Fruit fly (Drosophila melanogaster): ENCODE results near the gene CG34281.

CG34281 gene

dm6 chr3R:17645239-17645638 lies 32.6 kb downstream of the CG34281 start:
- TF ChIP-seq ttk (optimal IDR thresholded peaks at IDR 0.05) (no peak), Myc (optimal IDR thresholded peaks at IDR 0.05) (no peak), Sin3A (optimal IDR thresholded peaks at IDR 0.05) (no peak), h (optimal IDR thresholded peaks at IDR 0.05) (no peak), psq (optimal IDR thresholded peaks at IDR 0.05) (no peak), insv (optimal IDR thresholded peaks at IDR 0.05) (no peak)

DNA sequence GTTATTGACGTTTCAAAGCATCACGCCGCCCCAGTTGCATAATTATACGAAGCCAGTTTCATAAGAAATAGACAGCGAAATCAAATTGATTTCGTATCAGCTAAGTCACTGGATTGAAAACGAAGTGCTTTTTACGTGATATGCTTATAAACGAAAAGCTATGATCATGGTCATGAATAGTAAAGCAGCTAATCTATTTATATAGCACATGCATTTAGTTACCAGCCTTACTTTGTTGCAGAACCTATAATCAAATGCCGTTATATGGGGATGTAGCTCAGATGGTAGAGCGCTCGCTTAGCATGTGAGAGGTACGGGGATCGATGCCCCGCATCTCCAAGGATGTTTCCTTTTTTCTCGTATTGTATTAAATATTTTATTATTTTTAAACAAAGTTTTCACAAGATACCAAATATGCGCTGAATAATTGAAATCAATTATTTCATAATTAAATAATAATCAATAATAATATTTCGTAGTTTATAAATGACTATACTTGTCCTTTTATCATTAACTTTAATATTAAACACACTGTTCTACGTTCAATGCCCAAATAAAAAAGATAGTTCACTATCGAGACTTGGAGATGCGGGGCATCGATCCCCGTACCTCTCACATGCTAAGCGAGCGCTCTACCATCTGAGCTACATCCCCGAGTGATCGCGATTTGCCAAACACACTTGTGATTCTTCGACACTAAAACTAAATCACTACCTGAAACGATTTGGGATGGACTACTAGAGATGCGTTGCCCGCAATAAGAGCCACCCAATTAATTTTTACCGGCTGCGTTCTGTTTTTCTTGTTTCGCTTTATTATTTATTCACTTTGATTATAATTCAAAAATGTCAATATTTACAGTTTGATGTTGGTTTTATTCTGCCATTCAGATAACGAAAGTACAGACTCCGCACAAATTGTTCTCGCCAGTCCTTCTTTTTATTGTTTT lies 33.7 kb downstream of the CG34281 start:
- TF ChIP-seq h (optimal IDR thresholded peaks at IDR 0.05) (no peak), psq (optimal IDR thresholded peaks at IDR 0.05) (no peak), insv (optimal IDR thresholded peaks at IDR 0.05) (no peak)

dm6 chr3R:17647444-17647843 lies 34.8 kb downstream of the CG34281 start, which contains the start of gene CG14322:
Gene CG14322, plus strand, starts transcription at chr3R:17647679.
- TF ChIP-seq insv (optimal IDR thresholded peaks at IDR 0.05) (no peak), Myc (optimal IDR thresholded peaks at IDR 0.05) (no peak)

DNA sequence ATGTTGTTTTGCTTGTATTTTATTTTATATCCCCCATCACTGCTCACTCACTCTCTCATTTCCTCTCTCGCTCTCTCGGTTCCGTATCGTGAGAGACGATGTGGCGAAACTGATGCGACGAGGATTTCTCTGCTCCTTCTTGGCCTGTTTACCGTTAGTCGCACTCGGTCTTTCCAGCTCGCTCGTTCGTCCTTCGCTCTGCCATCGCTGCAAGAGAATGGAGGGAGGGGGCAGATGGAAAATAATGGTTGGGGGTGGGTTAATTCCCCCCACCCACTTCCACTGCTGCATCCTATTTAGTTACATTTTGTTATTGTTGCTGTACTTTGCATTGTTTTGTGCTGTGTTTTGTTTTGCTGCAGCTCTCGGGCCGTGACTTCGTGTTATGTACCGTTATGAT lies 41.2 kb downstream of the CG34281 start:
- TF ChIP-seq Myc (optimal IDR thresholded peaks at IDR 0.05) (no peak), psq (optimal IDR thresholded peaks at IDR 0.05) (no peak), h (optimal IDR thresholded peaks at IDR 0.05) (no peak), ttk (optimal IDR thresholded peaks at IDR 0.05) (no peak), Sin3A (optimal IDR thresholded peaks at IDR 0.05) (no peak), insv (optimal IDR thresholded peaks at IDR 0.05) (no peak)

DNA sequence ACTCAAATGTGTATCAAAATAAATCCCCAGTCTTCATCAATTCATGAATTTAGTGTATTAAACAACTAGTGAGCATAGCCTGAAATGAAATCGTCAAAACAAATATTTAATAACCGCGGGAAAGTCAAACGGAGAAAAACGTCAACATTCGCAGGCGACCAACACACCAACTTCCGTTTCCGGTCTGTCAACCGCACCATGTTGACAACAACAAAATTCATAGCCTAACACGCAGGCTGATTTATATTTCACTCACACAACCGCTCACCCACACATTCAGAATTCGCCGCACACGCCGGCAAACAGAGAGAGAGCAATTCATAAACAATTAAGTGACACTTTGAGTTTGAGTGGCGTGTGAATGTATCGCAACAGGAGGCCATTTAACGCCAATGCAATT lies 42.4 kb downstream of the CG34281 start:
- no peak for TF ChIP-seq h (optimal IDR thresholded peaks at IDR 0.05)
- no peak for TF ChIP-seq Sin3A (optimal IDR thresholded peaks at IDR 0.05)
- no peak for TF ChIP-seq Myc (optimal IDR thresholded peaks at IDR 0.05)
- TF ChIP-seq psq (optimal IDR thresholded peaks at IDR 0.05): no peak
- no peak for TF ChIP-seq insv (optimal IDR thresholded peaks at IDR 0.05)
- TF ChIP-seq ttk (optimal IDR thresholded peaks at IDR 0.05): no peak

DNA sequence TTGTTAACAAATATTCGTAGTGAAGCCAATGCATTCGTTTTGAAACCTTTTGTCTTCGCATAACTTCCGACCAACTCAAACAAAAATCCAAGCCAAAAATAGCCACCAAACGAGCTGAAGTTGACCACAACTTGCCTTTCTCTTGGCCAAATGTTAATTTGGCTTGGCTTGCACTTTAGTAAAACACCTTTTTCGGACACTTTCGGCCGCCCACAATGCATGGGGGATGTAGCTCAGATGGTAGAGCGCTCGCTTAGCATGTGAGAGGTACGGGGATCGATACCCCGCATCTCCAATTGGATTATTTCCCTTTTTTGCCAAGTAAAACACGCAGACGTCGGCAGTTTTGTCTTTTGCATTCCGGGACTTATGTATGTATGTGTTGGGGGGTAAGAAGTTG lies 44.2 kb downstream of the CG34281 start:
- no peak for TF ChIP-seq psq (optimal IDR thresholded peaks at IDR 0.05)
- TF ChIP-seq ttk (optimal IDR thresholded peaks at IDR 0.05): no peak
- TF ChIP-seq Myc (optimal IDR thresholded peaks at IDR 0.05): no peak

All from Kc167 (cell line).